Fruit fly (Drosophila melanogaster): Measurements from ENCODE around the gene CG12883.

Gene CG12883

dm6 chr3R:27677174-27677726 is 1.8 kb upstream of the CG12883 start, which contains the start of gene Hsdl2 (continued):
- TF ChIP-seq Meics (GFP tag; optimal IDR thresholded peaks at IDR 0.05): peak; percentile 96
- no peak for TF ChIP-seq ase (GFP tag; IDR thresholded peaks at IDR 0.05)
- peak; percentile 45 for TF ChIP-seq CG9215 (GFP tag; IDR thresholded peaks at IDR 0.05)
- no peak for TF ChIP-seq CG16815 (GFP tag; optimal IDR thresholded peaks at IDR 0.05)
- TF ChIP-seq ash1 (GFP tag; optimal IDR thresholded peaks at IDR 0.05): no peak
- TF ChIP-seq B-H1 (GFP tag; IDR thresholded peaks at IDR 0.05): no peak
- TF ChIP-seq dmrt99B (tag; optimal IDR thresholded peaks at IDR 0.05): no peak
- TF ChIP-seq Doc3 (GFP tag; IDR thresholded peaks at IDR 0.05; ENCODE audit: partially characterized antibody): peak; percentile 39; the same call in 2 of the 3 replicates
- no peak for TF ChIP-seq h (optimal IDR thresholded peaks at IDR 0.05)
- TF ChIP-seq Ptx1 (GFP tag; IDR thresholded peaks at IDR 0.05): no peak; the same call in 1 of the 2 replicates
- TF ChIP-seq sens (GFP tag): peak; percentile 91
- TF ChIP-seq CG1792 (GFP tag; optimal IDR thresholded peaks at IDR 0.05): no peak
- TF ChIP-seq vvl (GFP tag; IDR thresholded peaks at IDR 0.05): 0 out of 2 replicates have a peak, but pooled peaks have one; percentile 42
- TF ChIP-seq CG31441 (GFP tag; IDR thresholded peaks at IDR 0.05): no peak
- TF ChIP-seq D19B (GFP tag; optimal IDR thresholded peaks at IDR 0.05): no peak
- TF ChIP-seq CG1603 (tag; optimal IDR thresholded peaks at IDR 0.05): no peak
- no peak for TF ChIP-seq CG17912 (GFP tag; optimal IDR thresholded peaks at IDR 0.05)
- no peak for TF ChIP-seq pan (optimal IDR thresholded peaks at IDR 0.05)
- peak in 1 of 2 experiments; percentile 54 for TF ChIP-seq pan (GFP tag; optimal IDR thresholded peaks at IDR 0.05 in 1 of 2, IDR thresholded peaks at IDR 0.05 in 1 of 2)
- no peak for TF ChIP-seq CG1233 (GFP tag; optimal IDR thresholded peaks at IDR 0.05)
- TF ChIP-seq CG10543 (GFP tag; optimal IDR thresholded peaks at IDR 0.05): no peak
- 0 out of 3 replicates have a peak, but pooled peaks have one; percentile 45 for TF ChIP-seq CG11456 (GFP tag; IDR thresholded peaks at IDR 0.05)
- TF ChIP-seq CTCF (GFP tag; optimal IDR thresholded peaks at IDR 0.05): peak; percentile 46
- TF ChIP-seq Ets65A (GFP tag): no peak
- TF ChIP-seq vnd (GFP tag; IDR thresholded peaks at IDR 0.05; ENCODE audit: partially characterized antibody): peak; percentile 51; the same call in 2 of the 3 replicates
- no peak for TF ChIP-seq CG6854 (GFP tag; optimal IDR thresholded peaks at IDR 0.05)
- TF ChIP-seq Dll (GFP tag; IDR thresholded peaks at IDR 0.05; ENCODE audit: partially characterized antibody): peak; percentile 69
- no peak for TF ChIP-seq nerfin-1 (tag; optimal IDR thresholded peaks at IDR 0.05)
- peak; percentile 85 for TF ChIP-seq HLH4C (GFP tag; IDR thresholded peaks at IDR 0.05; ENCODE audit: partially characterized antibody)
- peak; percentile 72 for TF ChIP-seq CG34224 (GFP tag; IDR thresholded peaks at IDR 0.05; ENCODE audit: partially characterized antibody)
- no peak for TF ChIP-seq slp2 (GFP tag; optimal IDR thresholded peaks at IDR 0.05)
- no peak for TF ChIP-seq Taf1 (GFP tag; IDR thresholded peaks at IDR 0.05)
- TF ChIP-seq br (optimal IDR thresholded peaks at IDR 0.05): no peak
- TF ChIP-seq CG9797 (GFP tag; optimal IDR thresholded peaks at IDR 0.05): peak; percentile 49
- TF ChIP-seq croc (GFP tag; conservative IDR thresholded peaks at IDR 0.05): no peak
- peak; percentile 78 for TF ChIP-seq Dref (GFP tag; IDR thresholded peaks at IDR 0.05)
- no peak for TF ChIP-seq CG8359 (GFP tag; optimal IDR thresholded peaks at IDR 0.05; ENCODE audit: borderline replicate concordance)
- peak; percentile 67 for TF ChIP-seq CG3995 (GFP tag; optimal IDR thresholded peaks at IDR 0.05)
- no peak for TF ChIP-seq ttk (GFP tag; IDR thresholded peaks at IDR 0.05)
- no peak for TF ChIP-seq CG18011 (GFP tag; optimal IDR thresholded peaks at IDR 0.05)
- no peak for TF ChIP-seq repo (GFP tag; optimal IDR thresholded peaks at IDR 0.05)
- TF ChIP-seq disco-r (GFP tag; optimal IDR thresholded peaks at IDR 0.05): no peak
- TF ChIP-seq dpn (GFP tag; optimal IDR thresholded peaks at IDR 0.05): peak in 1 of 2 experiments; percentile 29
- TF ChIP-seq kni (GFP tag; optimal IDR thresholded peaks at IDR 0.05): no peak
- no peak for TF ChIP-seq CG14441 (GFP tag; IDR thresholded peaks at IDR 0.05)
- TF ChIP-seq Doc2 (GFP tag; IDR thresholded peaks at IDR 0.05): no peak
- TF ChIP-seq az2 (GFP tag; optimal IDR thresholded peaks at IDR 0.05): peak; percentile 29
- TF ChIP-seq CG4360 (GFP tag; IDR thresholded peaks at IDR 0.05): no peak
- TF ChIP-seq Sin3A (optimal IDR thresholded peaks at IDR 0.05): peak; percentile 89
- no peak for TF ChIP-seq Vsx1 (GFP tag; optimal IDR thresholded peaks at IDR 0.05)
- no peak for TF ChIP-seq ranshi (GFP tag; IDR thresholded peaks at IDR 0.05)
- no peak for TF ChIP-seq CG17361 (GFP tag; IDR thresholded peaks at IDR 0.05)
- TF ChIP-seq CG10431 (GFP tag; optimal IDR thresholded peaks at IDR 0.05): no peak

Data from whole organism, embryonic.